Fruit fly (Drosophila melanogaster) whole organism, embryonic: ENCODE results near the gene Nlg2.

Experiments used
- Aef1 ChIP-seq: fragments of 200-800 bp; sonication (Bioruptor generic); IDR thresholded peaks from 3 replicates; pipeline ENCODE4 v1.3.6; 2022; ENCODE audit warnings: missing biosample characterization, missing genetic modification characterization
- Awh ChIP-seq: fragments of 200-800 bp; sonication (Bioruptor generic); IDR thresholded peaks from 2 replicates; pipeline ENCODE4, ENCODE4 v1.3.6; 2022; ENCODE audit warnings: missing biosample characterization, missing genetic modification characterization
- C15 ChIP-seq: fragments of 200-800 bp; sonication (Bioruptor generic); IDR thresholded peaks from 3 replicates; pipeline ENCODE4 v1.3.6; 2022; ENCODE audit warnings: missing biosample characterization, missing genetic modification characterization
- CG11560 ChIP-seq: fragments of 200-800 bp; sonication (Bioruptor generic); IDR thresholded peaks from 3 replicates; pipeline ENCODE4 v1.3.6; 2022; ENCODE audit warnings: missing biosample characterization, missing genetic modification characterization
- CG12155 ChIP-seq: fragments of 200-800 bp; sonication (Bioruptor generic); optimal IDR thresholded peaks from 3 replicates; lab custom pipeline; 2016; ENCODE audit warnings: missing biosample characterization, missing genetic modification characterization
- CG13775 ChIP-seq: fragments of 200-800 bp; sonication (Bioruptor generic); optimal IDR thresholded peaks from 3 replicates; lab custom pipeline; 2017; ENCODE audit warnings: missing biosample characterization, mild to moderate bottlenecking, missing genetic modification characterization
- CG13894 ChIP-seq: fragments of 200-800 bp; sonication (Bioruptor generic); optimal IDR thresholded peaks from 3 replicates; lab custom pipeline; 2018; ENCODE audit warnings: missing biosample characterization, mild to moderate bottlenecking, missing genetic modification characterization, moderate library complexity
- CG15269 ChIP-seq: fragments of 200-800 bp; sonication (Bioruptor generic); optimal IDR thresholded peaks from 2 replicates; lab custom pipeline; 2018; ENCODE audit warnings: missing biosample characterization, mild to moderate bottlenecking, missing genetic modification characterization, moderate library complexity
- CG16815 ChIP-seq: fragments of 200-800 bp; sonication (Bioruptor generic); optimal IDR thresholded peaks from 3 replicates; lab custom pipeline; 2017; ENCODE audit warnings: missing biosample characterization, mild to moderate bottlenecking, missing genetic modification characterization
- CG17328 ChIP-seq: fragments of 200-800 bp; sonication (Bioruptor generic); IDR thresholded peaks from 2 replicates; pipeline ENCODE4 v1.3.6; 2022; ENCODE audit warnings: missing biosample characterization, missing genetic modification characterization
- CG2875 ChIP-seq: fragments of 200-800 bp; sonication (Bioruptor generic); optimal IDR thresholded peaks from 2 replicates; lab custom pipeline; 2017; ENCODE audit warnings: missing biosample characterization, mild to moderate bottlenecking, missing genetic modification characterization, missing genetic modification reagents
- CG32767 ChIP-seq: fragments of 200-800 bp; sonication (Bioruptor generic); IDR thresholded peaks from 2 replicates; pipeline ENCODE4 v1.3.6; 2022; ENCODE audit warnings: missing biosample characterization, missing genetic modification characterization
- CG34422 ChIP-seq: fragments of 200-800 bp; sonication (Bioruptor generic); IDR thresholded peaks from 3 replicates; pipeline ENCODE4 v1.3.6; 2022; ENCODE audit warnings: missing biosample characterization, missing genetic modification characterization
- CG4617 ChIP-seq: fragments of 200-800 bp; sonication (Bioruptor generic); optimal IDR thresholded peaks from 3 replicates; lab custom pipeline; 2016; ENCODE audit warnings: missing biosample characterization, missing genetic modification characterization, borderline replicate concordance
- CG7963 ChIP-seq: fragments of 200-800 bp; sonication (Bioruptor generic); IDR thresholded peaks from 3 replicates; pipeline ENCODE4 v1.3.6; 2022; ENCODE audit warnings: missing biosample characterization, missing genetic modification characterization; ENCODE audit not compliant: partially characterized antibody
- CG8924 ChIP-seq: fragments of 200-800 bp; optimal IDR thresholded peaks from 3 replicates; lab custom pipeline; 2019; ENCODE audit warnings: missing biosample characterization, mild to moderate bottlenecking, missing genetic modification characterization, moderate library complexity
- CG8944 ChIP-seq: fragments of 200-800 bp; sonication (Bioruptor generic); optimal IDR thresholded peaks from 3 replicates; lab custom pipeline; 2016; ENCODE audit warnings: missing biosample characterization, missing genetic modification characterization
- CG9437 ChIP-seq: fragments of 200-800 bp; sonication (Bioruptor generic); optimal IDR thresholded peaks from 2 replicates; lab custom pipeline; 2018; ENCODE audit warnings: missing biosample characterization, mild to moderate bottlenecking, missing genetic modification characterization
- CG9609 ChIP-seq: fragments of 200-800 bp; sonication (Bioruptor generic); optimal IDR thresholded peaks from 3 replicates; lab custom pipeline; 2016; ENCODE audit warnings: missing biosample characterization, missing genetic modification characterization
- CG9727 ChIP-seq: fragments of 200-800 bp; sonication (Bioruptor generic); optimal IDR thresholded peaks from 3 replicates; lab custom pipeline; 2017; ENCODE audit warnings: missing biosample characterization, mild to moderate bottlenecking, missing genetic modification characterization
- CG9797 ChIP-seq: fragments of 200-800 bp; sonication (Bioruptor generic); optimal IDR thresholded peaks from 3 replicates; lab custom pipeline; 2018; ENCODE audit warnings: missing biosample characterization, mild to moderate bottlenecking, missing genetic modification characterization
- Camta ChIP-seq: fragments of 200-800 bp; sonication (Bioruptor generic); optimal IDR thresholded peaks from 2 replicates; lab custom pipeline; 2016; ENCODE audit warnings: missing biosample characterization, missing genetic modification characterization
- D19B ChIP-seq: fragments of 200-800 bp; sonication (Bioruptor generic); optimal IDR thresholded peaks from 2 replicates; lab custom pipeline; 2017; ENCODE audit warnings: missing biosample characterization, mild to moderate bottlenecking, missing genetic modification characterization
- Dip2 ChIP-seq: fragments of 200-800 bp; sonication (Bioruptor generic); IDR thresholded peaks from 2 replicates; pipeline ENCODE4 v1.3.6; 2022; ENCODE audit warnings: missing biosample characterization, missing genetic modification characterization
- Elba2 ChIP-seq: fragments of 200-800 bp; sonication (Bioruptor generic); optimal IDR thresholded peaks from 3 replicates; lab custom pipeline; 2016; ENCODE audit warnings: missing biosample characterization, missing genetic modification characterization
- Ets97D ChIP-seq: fragments of 200-800 bp; sonication (Bioruptor generic); optimal IDR thresholded peaks from 3 replicates; lab custom pipeline; 2016; ENCODE audit warnings: missing biosample characterization, missing genetic modification characterization
- HLH4C ChIP-seq: fragments of 200-800 bp; sonication (Bioruptor generic); IDR thresholded peaks from 3 replicates; pipeline ENCODE4 v1.3.6; 2022; ENCODE audit warnings: missing biosample characterization, missing genetic modification characterization; ENCODE audit not compliant: partially characterized antibody
- Lpt ChIP-seq: fragments of >200 bp; optimal IDR thresholded peaks from 2 replicates; lab custom pipeline; 2018; ENCODE audit warnings: missing biosample characterization, missing genetic modification characterization
- MTF-1 ChIP-seq: fragments of 200-800 bp; sonication (Bioruptor generic); optimal IDR thresholded peaks from 2 replicates; lab custom pipeline; 2018; ENCODE audit warnings: missing biosample characterization, mild to moderate bottlenecking, missing genetic modification characterization, borderline replicate concordance
- Mrtf ChIP-seq: fragments of 200-800 bp; sonication (Bioruptor generic); IDR thresholded peaks from 3 replicates; pipeline ENCODE4 v1.3.6; 2022; ENCODE audit warnings: missing biosample characterization, missing genetic modification characterization
- NK7.1 ChIP-seq: fragments of 200-800 bp; sonication (Bioruptor generic); optimal IDR thresholded peaks from 3 replicates; lab custom pipeline; 2016; ENCODE audit warnings: missing biosample characterization, missing genetic modification characterization
- Nf-YC ChIP-seq: fragments of 200-800 bp; optimal IDR thresholded peaks from 3 replicates; lab custom pipeline; 2019; ENCODE audit warnings: missing biosample characterization, mild to moderate bottlenecking, missing genetic modification characterization, moderate library complexity
- Oli ChIP-seq: fragments of 200-800 bp; sonication (Bioruptor generic); optimal IDR thresholded peaks from 2 replicates; lab custom pipeline; 2018; ENCODE audit warnings: missing biosample characterization, mild to moderate bottlenecking, missing genetic modification characterization, moderate library complexity
- Rx ChIP-seq: fragments of 200-800 bp; sonication (Bioruptor generic); IDR thresholded peaks from 2 replicates; pipeline ENCODE4 v1.3.6; 2022; ENCODE audit warnings: missing biosample characterization, missing genetic modification characterization
- Spps ChIP-seq: fragments of 200-800 bp; sonication (Bioruptor generic); optimal IDR thresholded peaks from 2 replicates; lab custom pipeline; 2018; ENCODE audit warnings: missing biosample characterization, mild to moderate bottlenecking, missing genetic modification characterization
- Taf1 ChIP-seq: fragments of 200-800 bp; sonication (Bioruptor generic); IDR thresholded peaks from 2 replicates; pipeline ENCODE4 v1.3.6; 2022; ENCODE audit warnings: missing biosample characterization, missing genetic modification characterization
- Tbp ChIP-seq: fragments of >200 bp; optimal IDR thresholded peaks from 2 replicates; lab custom pipeline; 2018; ENCODE audit warnings: missing biosample characterization, missing genetic modification characterization
- Vsx1 ChIP-seq: fragments of 200-800 bp; sonication (Bioruptor generic); optimal IDR thresholded peaks from 2 replicates; lab custom pipeline; 2017; ENCODE audit warnings: missing biosample characterization, mild to moderate bottlenecking, missing genetic modification characterization, missing genetic modification reagents
- Xbp1 ChIP-seq: fragments of 200-800 bp; sonication (Bioruptor generic); optimal IDR thresholded peaks from 3 replicates; lab custom pipeline; 2016; ENCODE audit warnings: missing biosample characterization, mild to moderate bottlenecking, missing genetic modification characterization
- bigmax ChIP-seq: fragments of 200-800 bp; sonication (Bioruptor generic); optimal IDR thresholded peaks from 2 replicates; lab custom pipeline; 2018; ENCODE audit warnings: missing biosample characterization, mild to moderate bottlenecking, missing genetic modification characterization
- cato ChIP-seq: fragments of 200-800 bp; sonication (Bioruptor generic); optimal IDR thresholded peaks from 2 replicates; lab custom pipeline; 2016; ENCODE audit warnings: missing biosample characterization, missing genetic modification characterization, borderline replicate concordance
- crp ChIP-seq, 2 experiments: fragments of 200-800 bp; sonication (Bioruptor generic); optimal IDR thresholded peaks; 2 replicates in 1 of 2; 3 replicates in 1 of 2; lab custom pipeline; 2017; ENCODE audit warnings: missing biosample characterization in 2 of 2, missing genetic modification characterization in 2 of 2, mild to moderate bottlenecking in 1 of 2, moderate library complexity in 1 of 2
- gro ChIP-seq: fragments of 200-800 bp; sonication (Bioruptor generic); optimal IDR thresholded peaks from 2 replicates; lab custom pipeline; 2016; ENCODE audit warnings: missing biosample characterization, missing genetic modification characterization
- gsb-n ChIP-seq: fragments of 200-800 bp; sonication (Bioruptor generic); optimal IDR thresholded peaks from 3 replicates; lab custom pipeline; 2018; ENCODE audit warnings: missing biosample characterization, mild to moderate bottlenecking, missing genetic modification characterization
- lbe ChIP-seq: fragments of 200-800 bp; sonication (Bioruptor generic); optimal IDR thresholded peaks from 2 replicates; lab custom pipeline; 2016; ENCODE audit warnings: missing biosample characterization, mild to moderate bottlenecking, missing genetic modification characterization
- mirr ChIP-seq: fragments of 200-800 bp; sonication (Bioruptor generic); optimal IDR thresholded peaks from 3 replicates; lab custom pipeline; 2018; ENCODE audit warnings: missing biosample characterization, mild to moderate bottlenecking, missing genetic modification characterization
- odd ChIP-seq: fragments of 200-800 bp; sonication (Bioruptor generic); optimal IDR thresholded peaks from 2 replicates; lab custom pipeline; 2017; ENCODE audit warnings: missing biosample characterization, mild to moderate bottlenecking, missing genetic modification characterization
- repo ChIP-seq: fragments of 200-800 bp; sonication (Bioruptor generic); optimal IDR thresholded peaks from 2 replicates; lab custom pipeline; 2016; ENCODE audit warnings: missing biosample characterization, missing genetic modification characterization
- slp2 ChIP-seq: fragments of 200-800 bp; sonication (Bioruptor generic); optimal IDR thresholded peaks from 2 replicates; lab custom pipeline; 2016; ENCODE audit warnings: missing biosample characterization, missing genetic modification characterization
- so ChIP-seq: fragments of 200-800 bp; sonication (Bioruptor generic); IDR thresholded peaks from 3 replicates; pipeline ENCODE4 v1.3.6; 2022; ENCODE audit warnings: missing biosample characterization, missing genetic modification characterization

Gene Nlg2

DNA sequence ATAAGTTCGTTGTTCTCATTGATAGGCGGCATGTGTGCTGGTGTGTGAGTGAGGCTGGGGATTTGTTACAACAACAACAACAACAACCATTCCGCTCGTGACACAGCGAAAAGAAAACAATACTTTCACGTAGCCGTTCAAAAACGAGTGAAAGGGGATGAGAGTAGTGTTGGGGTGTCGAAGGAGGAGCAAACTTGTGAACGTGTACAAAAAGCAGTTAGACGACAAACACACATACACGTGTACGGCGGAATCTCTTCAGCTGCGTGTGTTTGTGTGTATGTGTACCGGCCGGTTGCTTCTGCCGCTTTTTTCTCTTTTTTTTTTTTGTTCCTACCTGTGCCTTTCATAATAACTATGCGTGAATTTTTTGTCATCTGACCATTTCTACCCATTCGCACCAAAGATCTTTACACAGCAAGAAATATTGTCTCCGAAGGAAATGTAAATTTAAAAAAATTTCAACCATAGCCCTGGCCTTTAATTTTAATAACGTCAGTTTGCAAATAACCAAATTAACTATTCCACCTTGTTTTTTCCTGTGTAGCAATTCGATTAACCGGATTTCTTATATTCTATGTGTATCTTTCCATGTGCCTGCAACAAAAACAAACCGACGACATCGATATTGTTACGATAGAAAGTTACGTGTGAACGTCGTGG is 47.5 kb downstream of the Nlg2 start (continued):
- no peak; the same call in 1 of the 2 replicates for TF ChIP-seq Rx (GFP tag; lab: Robert Waterston, UW)
- TF ChIP-seq Vsx1 (GFP tag; lab: Kevin White, UChicago), result no peak
- peak; percentile 34 for TF ChIP-seq Ets97D
- no peak for TF ChIP-seq Nf-YC (tag; lab: Kevin White, UChicago)
- TF ChIP-seq CG7963 (GFP tag; lab: Robert Waterston, UW), result no peak
- peak; percentile 63 for TF ChIP-seq CG8944 (GFP tag; lab: Kevin White, UChicago)
- no peak for TF ChIP-seq crp (GFP tag; optimal IDR thresholded peaks at IDR 0.05; lab: Kevin White, UChicago)
- no peak; the same call in 1 of the 3 replicates for TF ChIP-seq Aef1 (GFP tag; lab: Robert Waterston, UW)
- TF ChIP-seq CG9437, result no peak
- no peak for TF ChIP-seq CG9797
- TF ChIP-seq MTF-1, result no peak
- peak; percentile 70 for TF ChIP-seq CG8924 (tag; lab: Kevin White, UChicago)
- TF ChIP-seq D19B, result peak; percentile 16
- TF ChIP-seq Lpt (GFP tag; lab: Kevin White, UChicago), result no peak
- peak; percentile 37 for TF ChIP-seq Elba2 (GFP tag; lab: Kevin White, UChicago)
- peak; percentile 68 for TF ChIP-seq CG9609
- TF ChIP-seq CG4617 (GFP tag; lab: Kevin White, UChicago), result peak; percentile 46
- no peak for TF ChIP-seq CG11560
- peak; percentile 74 for TF ChIP-seq CG34422 (GFP tag; lab: Robert Waterston, UW)
- peak; percentile 13 for TF ChIP-seq odd
- peak; percentile 34 for TF ChIP-seq CG16815 (GFP tag; lab: Kevin White, UChicago)
- no peak for TF ChIP-seq CG15269 (tag; lab: Kevin White, UChicago)
- peak; percentile 65 for TF ChIP-seq Camta (GFP tag; lab: Kevin White, UChicago)
- no peak for TF ChIP-seq Awh (GFP tag; lab: Robert Waterston, UW)
- TF ChIP-seq Oli (tag; lab: Kevin White, UChicago), result no peak
- TF ChIP-seq Taf1 (GFP tag; lab: Robert Waterston, UW), result no peak
- TF ChIP-seq mirr, result no peak
- no peak for TF ChIP-seq Tbp (GFP tag; lab: Kevin White, UChicago)
- peak; percentile 52 for TF ChIP-seq CG12155 (GFP tag; lab: Kevin White, UChicago)
- peak; percentile 80 for TF ChIP-seq slp2
- peak; percentile 8 for TF ChIP-seq cato (GFP tag; lab: Kevin White, UChicago)
- no peak for TF ChIP-seq bigmax
- TF ChIP-seq NK7.1 (GFP tag; lab: Kevin White, UChicago), result peak; percentile 33
- no peak for TF ChIP-seq HLH4C (GFP tag; lab: Robert Waterston, UW)
- peak; percentile 48 for TF ChIP-seq CG2875
- TF ChIP-seq Mrtf, result no peak
- peak; percentile 26 for TF ChIP-seq lbe (GFP tag; lab: Kevin White, UChicago)
- TF ChIP-seq Dip2, result no peak
- 0 out of 3 replicates have a peak, but pooled peaks have one; percentile 55 for TF ChIP-seq C15 (GFP tag; lab: Robert Waterston, UW)
- TF ChIP-seq gro (GFP tag; lab: Kevin White, UChicago), result no peak
- TF ChIP-seq CG13894 (tag; lab: Kevin White, UChicago), result no peak
- peak; percentile 63 for TF ChIP-seq gsb-n (tag; lab: Kevin White, UChicago)
- TF ChIP-seq CG32767 (GFP tag; lab: Robert Waterston, UW), result no peak
- no peak for TF ChIP-seq so (GFP tag; lab: Robert Waterston, UW)
- peak; percentile 53 for TF ChIP-seq CG13775 (GFP tag; lab: Kevin White, UChicago)
- TF ChIP-seq repo (GFP tag; lab: Kevin White, UChicago), result peak; percentile 43
- TF ChIP-seq Xbp1 (GFP tag; lab: Kevin White, UChicago), result peak; percentile 76
- peak; percentile 71 for TF ChIP-seq CG9727
- TF ChIP-seq CG17328 (GFP tag; lab: Robert Waterston, UW), result peak; percentile 89
- TF ChIP-seq Spps (tag; lab: Kevin White, UChicago), result peak; percentile 45
